Worm (Caenorhabditis elegans) whole organism, early embryonic: Measurements from ENCODE around the gene lge-1.

Experiments
- B0310.2 ChIP-seq: sonication (generic microtip); optimal IDR thresholded peaks from 2 replicates; lab custom pipeline; 2016; ENCODE audit warnings: mild to moderate bottlenecking, missing genetic modification characterization, missing compliant biosample characterization
- F13C5.2 ChIP-seq: sonication (generic microtip); optimal IDR thresholded peaks from 2 replicates; lab custom pipeline; 2017; ENCODE audit warnings: mild to moderate bottlenecking, missing genetic modification characterization, inconsistent platforms, missing compliant biosample characterization
- aly-1 ChIP-seq: sonication (generic microtip); optimal IDR thresholded peaks from 2 replicates; lab custom pipeline; 2016; ENCODE audit warnings: missing genetic modification characterization, missing compliant biosample characterization
- ama-1 ChIP-seq: fragments of 150-350 bp; optimal IDR thresholded peaks from 2 replicates; lab custom pipeline; 2014
- ceh-13 ChIP-seq: fragments of 200-800 bp; sonication (Bioruptor generic); optimal IDR thresholded peaks from 2 replicates; lab custom pipeline; 2018; ENCODE audit warnings: mild to moderate bottlenecking, missing genetic modification characterization, missing compliant biosample characterization
- ceh-36 ChIP-seq: sonication (generic microtip); optimal IDR thresholded peaks from 2 replicates; lab custom pipeline; 2016; ENCODE audit warnings: missing genetic modification characterization, inconsistent platforms, missing compliant biosample characterization
- ets-7 ChIP-seq: sonication (generic microtip); optimal IDR thresholded peaks from 2 replicates; lab custom pipeline; 2016; ENCODE audit warnings: missing genotype, missing genetic modification characterization, missing compliant biosample characterization
- flt-1 ChIP-seq: fragments of 200-800 bp; sonication (Bioruptor generic); IDR thresholded peaks from 2 replicates; pipeline ENCODE4 v1.3.6; 2022; ENCODE audit warnings: missing genetic modification characterization, missing compliant biosample characterization
- hmbx-1 ChIP-seq: sonication (generic microtip); optimal IDR thresholded peaks from 2 replicates; lab custom pipeline; 2016; ENCODE audit warnings: mild to moderate bottlenecking, missing genetic modification characterization, missing compliant biosample characterization
- hmg-4 ChIP-seq: fragments of 200-800 bp; sonication (Bioruptor generic); optimal IDR thresholded peaks from 2 replicates; lab custom pipeline; 2018; ENCODE audit warnings: mild to moderate bottlenecking, missing genetic modification characterization, missing compliant biosample characterization
- hnd-1 ChIP-seq: sonication (generic microtip); optimal IDR thresholded peaks from 2 replicates; lab custom pipeline; 2016; ENCODE audit warnings: missing genetic modification characterization, missing compliant biosample characterization
- pes-1 ChIP-seq: fragments of 200-800 bp; sonication (Bioruptor generic); IDR thresholded peaks from 2 replicates; pipeline ENCODE4 v1.3.6; 2022; ENCODE audit warnings: missing genetic modification reagents, missing genetic modification characterization, missing compliant biosample characterization
- scrt-1 ChIP-seq: fragments of 200-800 bp; sonication (Bioruptor generic); IDR thresholded peaks from 2 replicates; pipeline ENCODE4 v1.3.6; 2022; ENCODE audit warnings: missing genetic modification characterization, missing compliant biosample characterization
- sea-1 ChIP-seq: fragments of 200-800 bp; sonication (Bioruptor generic); conservative IDR thresholded peaks from 2 replicates; pipeline ENCODE4 v1.3.6; 2022; ENCODE audit warnings: missing genetic modification characterization, missing compliant biosample characterization
- tbx-11 ChIP-seq: fragments of 200-800 bp; sonication (Bioruptor generic); IDR thresholded peaks from 2 replicates; pipeline ENCODE4 v1.3.6; 2022; ENCODE audit warnings: missing genetic modification characterization, missing compliant biosample characterization
- tbx-37 ChIP-seq: fragments of 200-800 bp; sonication (Bioruptor generic); conservative IDR thresholded peaks from 2 replicates; pipeline ENCODE4 v1.3.6; 2022; ENCODE audit warnings: missing genetic modification reagents, missing genetic modification characterization, missing compliant biosample characterization
- tra-4 ChIP-seq: sonication (generic microtip); optimal IDR thresholded peaks from 2 replicates; lab custom pipeline; 2017; ENCODE audit warnings: missing genetic modification characterization, missing compliant biosample characterization

lge-1 gene

ce11 chrX:11008052-11008451, 41.7 kb downstream of the lge-1 start, which contains the start of gene del-5:
TSS of gene del-5 (minus strand) at chrX:11008181.
- TF ChIP-seq scrt-1 (GFP tag; lab: Robert Waterston, UW) (no peak), hmg-4 (GFP tag; lab: Kevin White, UChicago) (no peak), ceh-36 (tag; lab: Kevin White, UChicago) (no peak), sea-1 (GFP tag; lab: Robert Waterston, UW) (no peak), F13C5.2 (tag; lab: Kevin White, UChicago) (no peak), B0310.2 (tag; lab: Kevin White, UChicago) (no peak), ama-1 (no peak), ets-7 (tag; lab: Kevin White, UChicago) (no peak), tra-4 (tag; lab: Kevin White, UChicago) (no peak), hmbx-1 (no peak), hnd-1 (tag; lab: Kevin White, UChicago) (no peak), flt-1 (no peak), pes-1 (no peak), aly-1 (tag; lab: Kevin White, UChicago) (no peak), tbx-37 (no peak), tbx-11 (GFP tag; lab: Robert Waterston, UW) (no peak), ceh-13 (GFP tag; lab: Kevin White, UChicago) (no peak)

DNA sequence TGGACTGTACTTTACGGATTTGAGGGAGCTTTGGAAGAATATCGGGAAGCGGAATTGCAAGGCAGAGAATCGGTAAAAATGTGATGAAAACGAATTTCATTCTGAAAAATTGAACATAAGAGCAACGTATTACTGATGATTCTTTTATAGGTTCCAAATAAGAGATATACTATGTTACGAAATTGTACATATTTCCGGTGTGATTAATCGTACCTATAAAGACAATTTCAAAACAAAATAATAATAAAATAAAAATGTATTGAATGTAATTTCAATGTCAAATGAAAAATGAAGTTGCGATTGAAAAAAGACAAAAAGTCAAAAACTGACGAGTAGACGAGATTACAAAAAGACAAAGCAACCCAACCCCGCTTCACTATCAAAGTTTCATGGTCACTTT, 42.6 kb downstream of the lge-1 start, which contains the start of gene ttr-31:
Gene ttr-31 (minus strand): TSS at position 101 of the 400 bp plus-strand sequence.
- TF ChIP-seq sea-1 (GFP tag; lab: Robert Waterston, UW) (no peak), ceh-13 (GFP tag; lab: Kevin White, UChicago) (no peak), tbx-37 (no peak), tbx-11 (GFP tag; lab: Robert Waterston, UW) (no peak), scrt-1 (GFP tag; lab: Robert Waterston, UW) (no peak), ama-1 (no peak), ets-7 (tag; lab: Kevin White, UChicago) (no peak), flt-1 (no peak), F13C5.2 (tag; lab: Kevin White, UChicago) (no peak), hmbx-1 (no peak)

DNA sequence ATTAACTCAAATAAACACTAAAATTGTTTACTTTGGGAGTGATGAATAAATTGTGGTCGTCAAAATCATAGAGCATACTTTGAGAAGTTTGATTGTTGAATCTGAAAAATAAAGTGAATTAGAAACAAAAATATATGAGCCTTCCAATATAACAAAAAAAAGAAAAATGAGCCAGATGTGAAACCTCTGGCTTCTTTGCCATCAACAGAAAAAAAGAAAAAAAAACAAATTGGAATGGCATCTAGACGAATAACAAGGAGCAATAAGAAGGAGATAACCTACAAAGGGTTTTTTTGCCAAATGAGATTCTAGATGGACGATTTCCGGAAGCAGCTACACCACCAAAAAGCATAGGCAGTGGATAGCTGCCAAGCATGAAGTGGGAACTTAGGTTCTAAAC, 44.2 kb downstream of the lge-1 start, which contains the start of gene F58A3.4:
Gene F58A3.4 (minus strand): TSS at position 101 of the 400 bp plus-strand sequence.
- TF ChIP-seq ets-7 (tag; lab: Kevin White, UChicago), result no peak
- TF ChIP-seq hnd-1 (tag; lab: Kevin White, UChicago), result no peak
- TF ChIP-seq aly-1 (tag; lab: Kevin White, UChicago), result no peak
- no peak for TF ChIP-seq F13C5.2 (tag; lab: Kevin White, UChicago)
- TF ChIP-seq tbx-37, result no peak

DNA sequence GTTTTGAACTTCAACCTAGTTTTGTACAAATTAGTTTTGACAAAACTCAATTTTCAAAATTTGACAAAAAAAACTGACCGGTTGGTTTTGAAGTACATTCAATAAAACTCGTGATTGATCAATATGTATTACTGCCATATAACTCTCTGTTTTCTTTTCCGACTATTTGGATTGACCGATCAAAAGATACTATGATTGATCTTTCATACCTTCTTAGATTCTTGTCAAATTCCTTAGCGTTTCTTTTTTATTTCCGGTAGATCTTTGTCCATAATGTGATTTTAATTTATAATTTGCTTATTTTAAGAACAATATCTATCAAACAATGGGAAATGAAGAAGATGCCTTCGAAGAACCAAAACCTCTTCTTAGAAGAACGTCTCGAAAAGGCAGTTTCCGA, 46.0 kb downstream of the lge-1 start, which contains the start of gene F58A3.3:
Gene F58A3.3 (plus strand): TSS at position 301 of the 400 bp plus-strand sequence.
- TF ChIP-seq ceh-36 (tag; lab: Kevin White, UChicago), result no peak
- TF ChIP-seq sea-1 (GFP tag; lab: Robert Waterston, UW), result no peak
- no peak for TF ChIP-seq tbx-11 (GFP tag; lab: Robert Waterston, UW)
- no peak for TF ChIP-seq hnd-1 (tag; lab: Kevin White, UChicago)
- TF ChIP-seq pes-1, result no peak
- TF ChIP-seq flt-1, result no peak
- TF ChIP-seq aly-1 (tag; lab: Kevin White, UChicago), result no peak
- TF ChIP-seq hmbx-1, result no peak
- TF ChIP-seq tbx-37, result no peak
- TF ChIP-seq F13C5.2 (tag; lab: Kevin White, UChicago), result no peak
- TF ChIP-seq ceh-13 (GFP tag; lab: Kevin White, UChicago), result no peak
- TF ChIP-seq tra-4 (tag; lab: Kevin White, UChicago), result no peak
- TF ChIP-seq ets-7 (tag; lab: Kevin White, UChicago), result no peak
- no peak for TF ChIP-seq B0310.2 (tag; lab: Kevin White, UChicago)
- TF ChIP-seq ama-1, result no peak
- TF ChIP-seq hmg-4 (GFP tag; lab: Kevin White, UChicago), result no peak
- TF ChIP-seq scrt-1 (GFP tag; lab: Robert Waterston, UW), result no peak

DNA sequence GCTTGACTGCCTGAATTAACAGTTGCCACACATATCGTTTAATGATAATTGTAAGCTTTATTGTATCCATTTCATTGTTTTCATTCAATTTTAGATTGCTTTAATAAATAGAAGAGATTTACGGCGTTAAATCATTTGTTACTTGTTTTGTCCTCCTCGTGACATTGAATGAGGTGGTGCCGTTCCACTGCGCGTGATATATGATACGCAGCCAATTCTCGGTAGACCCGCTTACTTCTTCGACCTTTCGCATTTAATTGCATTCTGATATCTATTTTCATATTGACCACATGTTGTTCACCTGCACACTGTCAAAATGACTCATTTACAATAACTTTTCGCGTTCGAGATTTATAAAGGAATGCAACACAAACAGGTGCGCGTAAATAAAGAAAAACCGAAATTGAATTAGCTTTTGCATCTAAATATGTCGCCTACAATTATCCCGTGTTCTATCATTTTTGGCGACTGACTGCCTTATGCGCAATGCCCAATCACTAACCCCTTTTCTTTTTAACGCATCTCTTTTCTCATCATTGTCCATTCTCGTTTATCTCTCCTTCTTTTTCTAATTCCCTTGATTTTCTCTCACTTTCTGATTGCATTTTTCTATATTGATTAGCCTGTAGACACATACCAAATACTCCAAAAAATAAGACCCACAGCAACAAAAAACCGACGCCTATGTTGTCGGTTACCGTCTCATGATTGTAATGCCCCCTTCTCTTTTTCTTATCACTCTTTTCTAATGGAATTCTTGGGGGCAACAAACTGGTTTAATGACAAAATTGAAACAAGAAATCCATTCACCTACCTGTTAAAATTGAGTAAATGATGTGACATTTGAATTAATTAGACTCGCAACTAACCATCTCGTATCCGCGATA, 48.3 kb downstream of the lge-1 start:
- TF ChIP-seq scrt-1 (GFP tag; lab: Robert Waterston, UW), result no peak
- no peak for TF ChIP-seq ama-1
- TF ChIP-seq ceh-36 (tag; lab: Kevin White, UChicago), result no peak
- no peak for TF ChIP-seq F13C5.2 (tag; lab: Kevin White, UChicago)
- no peak for TF ChIP-seq hnd-1 (tag; lab: Kevin White, UChicago)
- no peak for TF ChIP-seq ets-7 (tag; lab: Kevin White, UChicago)
- TF ChIP-seq pes-1, result no peak
- no peak for TF ChIP-seq tbx-37
- TF ChIP-seq ceh-13 (GFP tag; lab: Kevin White, UChicago), result no peak
- no peak for TF ChIP-seq sea-1 (GFP tag; lab: Robert Waterston, UW)
- TF ChIP-seq hmg-4 (GFP tag; lab: Kevin White, UChicago), result no peak
- no peak for TF ChIP-seq hmbx-1
- TF ChIP-seq tra-4 (tag; lab: Kevin White, UChicago), result no peak
- no peak for TF ChIP-seq B0310.2 (tag; lab: Kevin White, UChicago)
- TF ChIP-seq tbx-11 (GFP tag; lab: Robert Waterston, UW), result no peak
- TF ChIP-seq aly-1 (tag; lab: Kevin White, UChicago), result no peak
- TF ChIP-seq flt-1, result no peak

DNA sequence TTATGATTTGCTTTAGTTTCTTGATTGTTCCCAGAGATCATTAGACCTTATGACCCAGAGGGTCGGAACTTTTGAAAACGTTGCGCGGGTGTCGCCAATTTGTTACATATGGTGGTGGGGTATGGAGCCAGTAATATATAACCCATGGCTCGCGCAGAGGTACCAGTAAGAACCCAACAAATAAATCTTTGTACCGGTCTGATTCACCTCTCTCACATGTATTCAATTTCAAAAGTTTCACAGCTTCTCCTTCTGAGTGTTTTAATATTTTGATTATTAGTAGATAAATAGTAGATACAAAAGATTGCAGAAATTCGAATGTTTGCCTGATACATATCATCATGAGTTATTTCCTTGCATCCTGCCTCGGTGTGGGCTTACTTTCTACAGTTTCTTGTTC, 49.7 kb downstream of the lge-1 start, which contains the start of gene egl-15:
Gene egl-15 (plus strand): TSS at position 301 of the 400 bp plus-strand sequence.
- TF ChIP-seq aly-1 (tag; lab: Kevin White, UChicago), result no peak
- TF ChIP-seq tbx-37, result no peak
- no peak for TF ChIP-seq ets-7 (tag; lab: Kevin White, UChicago)
